Worm (Caenorhabditis elegans) whole organism, L4/young adult: Measurements from ENCODE around the gene srr-6.

Experiments used
- W03F9.2 ChIP-seq: fragments of 150-350 bp; optimal IDR thresholded peaks from 2 replicates; lab custom pipeline; 2014; ENCODE audit warnings: missing biosample characterization, missing genetic modification characterization
- him-1 ChIP-seq: sonication (generic microtip); optimal IDR thresholded peaks from 2 replicates; lab custom pipeline; 2016; ENCODE audit warnings: missing genotype, missing genetic modification reagents, missing genetic modification characterization, missing compliant biosample characterization

ce11 chrV:5046103-5046502, 33.5 kb downstream of the srr-6 start, which contains the start of gene exc-14:
- TF ChIP-seq W03F9.2 (tag; lab: Kevin White, UChicago) (no peak), him-1 (tag; lab: Kevin White, UChicago) (no peak)
